Worm (Caenorhabditis elegans): ENCODE data around the gene ulp-4.

The ulp-4 gene

ce11 chrII:8106921-8107695 is 22.7 kb upstream of the ulp-4 start, which contains the start of the genes chst-1 and C41C4.9 (continued):
- no peak for TF ChIP-seq grh-1 (GFP tag; IDR thresholded peaks at IDR 0.05)
- TF ChIP-seq ceh-90 (tag; optimal IDR thresholded peaks at IDR 0.05): no peak
- TF ChIP-seq lin-15B (tag; optimal IDR thresholded peaks at IDR 0.05): no peak
- no peak for TF ChIP-seq unc-30 (tag; optimal IDR thresholded peaks at IDR 0.05)
- peak; percentile 16 to 43 (median 39) for TF ChIP-seq dpl-1 (GFP tag; optimal IDR thresholded peaks at IDR 0.05)

- TF ChIP-seq fos-1 (tag; optimal IDR thresholded peaks at IDR 0.05) (no peak), fkh-8 (tag; optimal IDR thresholded peaks at IDR 0.05) (peak; percentile 15)
These were observed 17.7 kb upstream of the ulp-4 start, which contains the start of gene lron-4 for ce11 chrII:8112063-8112462. TSS of gene lron-4 (minus strand) at chrII:8112163.

ce11 chrII:8116159-8116558 is 13.6 kb upstream of the ulp-4 start, which contains the start of gene unc-105:
TSS of gene unc-105 (plus strand) at chrII:8116459.
- TF ChIP-seq rnt-1 (tag; optimal IDR thresholded peaks at IDR 0.05) (peak; percentile 26), lin-13 (GFP tag; optimal IDR thresholded peaks at IDR 0.05) (no peak)

ce11 chrII:8117426-8117825 is 12.3 kb upstream of the ulp-4 start:
- no peak for TF ChIP-seq nhr-237 (tag; optimal IDR thresholded peaks at IDR 0.05)
- peak; percentile 70 for TF ChIP-seq rnt-1 (tag; optimal IDR thresholded peaks at IDR 0.05)
- peak; percentile 11 for TF ChIP-seq nhr-71 (tag; optimal IDR thresholded peaks at IDR 0.05)
- TF ChIP-seq fkh-10 (GFP tag; optimal IDR thresholded peaks at IDR 0.05): no peak
- TF ChIP-seq lin-14 (GFP tag; optimal IDR thresholded peaks at IDR 0.05): peak; percentile 68

ce11 chrII:8124867-8125266 is 4.9 kb upstream of the ulp-4 start, which contains the start of gene ire-1:
TSS of gene ire-1 (minus strand) at chrII:8124910.
- TF ChIP-seq unc-86 (tag; optimal IDR thresholded peaks at IDR 0.05): no peak
- TF ChIP-seq sox-4 (tag; optimal IDR thresholded peaks at IDR 0.05): no peak
- no peak for TF ChIP-seq nhr-77 (tag; optimal IDR thresholded peaks at IDR 0.05)
- TF ChIP-seq ceh-8 (GFP tag; optimal IDR thresholded peaks at IDR 0.05): no peak
- peak; percentile 54 to 75 (median 70) for TF ChIP-seq dpl-1 (GFP tag; optimal IDR thresholded peaks at IDR 0.05)
- peak; percentile 49 for TF ChIP-seq blmp-1 (tag; optimal IDR thresholded peaks at IDR 0.05)
- TF ChIP-seq mdl-1 (tag; optimal IDR thresholded peaks at IDR 0.05): peak in 1 of 2 experiments; percentile 53
- TF ChIP-seq grh-1 (GFP tag; IDR thresholded peaks at IDR 0.05): no peak
- peak; percentile 80 for TF ChIP-seq skn-1 (tag; optimal IDR thresholded peaks at IDR 0.05)
- TF ChIP-seq nhr-90 (tag; optimal IDR thresholded peaks at IDR 0.05; ENCODE audit: poor library complexity): no peak
- no peak for TF ChIP-seq ces-1 (GFP tag; optimal IDR thresholded peaks at IDR 0.05)
- peak; percentile 15 for TF ChIP-seq zip-4 (GFP tag; optimal IDR thresholded peaks at IDR 0.05)
- TF ChIP-seq zag-1 (tag; optimal IDR thresholded peaks at IDR 0.05): no peak
- peak; percentile 78 for TF ChIP-seq mep-1 (tag; optimal IDR thresholded peaks at IDR 0.05)
- peak in 1 of 6 experiments; percentile 59 for TF ChIP-seq elt-3 (tag; optimal IDR thresholded peaks at IDR 0.05)
- TF ChIP-seq lin-14 (GFP tag; optimal IDR thresholded peaks at IDR 0.05): peak; percentile 47
- no peak for TF ChIP-seq ztf-4 (tag; optimal IDR thresholded peaks at IDR 0.05)
- no peak for TF ChIP-seq C04F5.9 (tag; optimal IDR thresholded peaks at IDR 0.05)
- TF ChIP-seq C16A3.4 (tag; optimal IDR thresholded peaks at IDR 0.05): peak; percentile 81
- no peak for TF ChIP-seq lin-13 (GFP tag; optimal IDR thresholded peaks at IDR 0.05)
- TF ChIP-seq F16B12.6 (tag; optimal IDR thresholded peaks at IDR 0.05): peak; percentile 85
- TF ChIP-seq sptf-1 (tag; optimal IDR thresholded peaks at IDR 0.05): no peak
- no peak for TF ChIP-seq lir-3 (tag; optimal IDR thresholded peaks at IDR 0.05; ENCODE audit: poor library complexity)
- no peak for TF ChIP-seq mab-9 (GFP tag; IDR thresholded peaks at IDR 0.05)
- TF ChIP-seq swsn-7 (tag; optimal IDR thresholded peaks at IDR 0.05): peak; percentile 50
- no peak for TF ChIP-seq pag-3 (tag; optimal IDR thresholded peaks at IDR 0.05; ENCODE audit: borderline replicate concordance, insufficient read depth)
- TF ChIP-seq nhr-28 (tag; optimal IDR thresholded peaks at IDR 0.05): no peak
- TF ChIP-seq lin-39 (tag; optimal IDR thresholded peaks at IDR 0.05): no peak
- peak; percentile 37 for TF ChIP-seq lin-15B (tag; optimal IDR thresholded peaks at IDR 0.05)
- peak; percentile 71 to 88 for TF ChIP-seq lin-35 (GFP tag; optimal IDR thresholded peaks at IDR 0.05)
- TF ChIP-seq mef-2 (tag; optimal IDR thresholded peaks at IDR 0.05): no peak
- TF ChIP-seq unc-98 (GFP tag; IDR thresholded peaks at IDR 0.05): no peak
- peak; percentile 39 for TF ChIP-seq nhr-20 (tag; optimal IDR thresholded peaks at IDR 0.05)
- no peak for TF ChIP-seq hlh-17 (GFP tag; optimal IDR thresholded peaks at IDR 0.05; ENCODE audit: borderline replicate concordance)
